Worm (Caenorhabditis elegans): ENCODE measurements around the gene F33D4.4.

F33D4.4 gene

DNA sequence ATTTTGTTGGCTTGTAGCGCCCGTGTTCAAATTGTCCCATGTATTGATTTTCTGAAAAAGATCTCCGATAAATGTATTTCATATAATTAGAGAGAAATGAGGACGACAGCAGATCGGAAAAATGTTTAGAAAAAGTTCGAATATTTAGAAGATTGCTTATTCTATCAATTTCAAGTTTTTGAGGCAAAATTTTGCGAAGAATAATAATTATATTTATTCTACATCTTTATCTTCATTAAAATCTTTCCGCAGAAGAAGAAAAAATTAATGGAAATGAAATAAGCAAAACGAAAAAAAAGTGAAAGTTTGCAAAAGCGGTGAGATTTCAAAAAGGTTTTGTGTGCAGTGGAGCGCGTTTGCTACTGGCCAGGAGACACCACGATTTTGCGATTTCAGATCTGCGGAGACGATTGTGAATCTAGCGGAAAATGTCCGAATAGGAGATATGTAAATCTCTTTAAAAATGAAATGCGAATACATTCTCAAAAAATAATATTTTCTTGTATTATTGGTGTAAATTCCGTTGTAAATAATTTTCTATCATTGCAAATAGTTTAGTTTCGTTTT, 52.4 kb downstream of the F33D4.4 start, which contains the start of gene nrde-4:
Gene nrde-4 (minus strand): TSS at position 51 of the 567 bp plus-strand sequence.
- no peak for TF ChIP-seq him-1 (tag; optimal IDR thresholded peaks at IDR 0.05)
- peak; percentile 70 for TF ChIP-seq W03F9.2 (tag; optimal IDR thresholded peaks at IDR 0.05)
